Fruit fly (Drosophila melanogaster) whole organism, embryonic: ENCODE results near the gene GramD1B.

ENCODE experiments used
- Atf3 ChIP-seq: fragments of 200-800 bp; sonication (Bioruptor generic); optimal IDR thresholded peaks from 3 replicates; lab custom pipeline; 2016; ENCODE audit warnings: missing biosample characterization, missing genetic modification characterization
- Bdp1 ChIP-seq: fragments of 200-800 bp; sonication (Bioruptor generic); optimal IDR thresholded peaks from 3 replicates; lab custom pipeline; 2016; ENCODE audit warnings: missing biosample characterization, missing genetic modification characterization
- CG10321 ChIP-seq: fragments of 200-800 bp; sonication (Bioruptor generic); IDR thresholded peaks from 2 replicates; pipeline ENCODE4 v1.3.6; 2022; ENCODE audit warnings: missing biosample characterization, missing genetic modification characterization
- CG10366 ChIP-seq: fragments of 200-800 bp; sonication (Bioruptor generic); IDR thresholded peaks from 2 replicates; pipeline ENCODE4 v1.3.6; 2022; ENCODE audit warnings: missing biosample characterization, missing genetic modification characterization
- CG10979 ChIP-seq: fragments of 200-800 bp; sonication (Bioruptor generic); optimal IDR thresholded peaks from 2 replicates; lab custom pipeline; 2018; ENCODE audit warnings: missing biosample characterization, mild to moderate bottlenecking, missing genetic modification characterization, moderate library complexity
- CG11696 ChIP-seq: fragments of 200-800 bp; sonication (Bioruptor generic); IDR thresholded peaks from 2 replicates; pipeline ENCODE4 v1.3.6; 2022; ENCODE audit warnings: missing biosample characterization, missing genetic modification characterization
- CG12104 ChIP-seq: fragments of 200-800 bp; sonication (Bioruptor generic); optimal IDR thresholded peaks from 3 replicates; lab custom pipeline; 2016; ENCODE audit warnings: missing biosample characterization, missing genetic modification characterization
- CG12219 ChIP-seq: fragments of 200-800 bp; sonication (Bioruptor generic); optimal IDR thresholded peaks from 3 replicates; lab custom pipeline; 2018; ENCODE audit warnings: missing biosample characterization, mild to moderate bottlenecking, missing genetic modification characterization
- CG13296 ChIP-seq: fragments of 200-800 bp; sonication (Bioruptor generic); optimal IDR thresholded peaks from 3 replicates; lab custom pipeline; 2018; ENCODE audit warnings: missing biosample characterization, mild to moderate bottlenecking, missing genetic modification characterization
- CG13424 ChIP-seq: fragments of 200-800 bp; sonication (Bioruptor generic); optimal IDR thresholded peaks from 2 replicates; lab custom pipeline; 2019; ENCODE audit warnings: missing biosample characterization, mild to moderate bottlenecking, missing genetic modification characterization, moderate library complexity
- CG14965 ChIP-seq: fragments of 200-800 bp; sonication (Bioruptor generic); optimal IDR thresholded peaks from 2 replicates; lab custom pipeline; 2016; ENCODE audit warnings: missing biosample characterization, missing genetic modification characterization, borderline replicate concordance
- CG18262 ChIP-seq: fragments of 200-800 bp; optimal IDR thresholded peaks from 3 replicates; lab custom pipeline; 2019; ENCODE audit warnings: missing biosample characterization, mild to moderate bottlenecking, missing genetic modification characterization, moderate library complexity
- CG31388 ChIP-seq: fragments of 200-800 bp; sonication (Bioruptor generic); optimal IDR thresholded peaks from 2 replicates; lab custom pipeline; 2016; ENCODE audit warnings: missing biosample characterization, missing genetic modification characterization
- CG34422 ChIP-seq: fragments of 200-800 bp; sonication (Bioruptor generic); IDR thresholded peaks from 3 replicates; pipeline ENCODE4 v1.3.6; 2022; ENCODE audit warnings: missing biosample characterization, missing genetic modification characterization
- CG3838 ChIP-seq: fragments of 200-800 bp; sonication (Bioruptor generic); optimal IDR thresholded peaks from 3 replicates; lab custom pipeline; 2016; ENCODE audit warnings: missing biosample characterization, missing genetic modification characterization
- CG4424 ChIP-seq: fragments of 200-800 bp; sonication (Bioruptor generic); optimal IDR thresholded peaks from 3 replicates; lab custom pipeline; 2016; ENCODE audit warnings: missing biosample characterization, missing genetic modification characterization
- CG6683 ChIP-seq: fragments of 200-800 bp; sonication (Bioruptor generic); optimal IDR thresholded peaks from 2 replicates; lab custom pipeline; 2017; ENCODE audit warnings: missing biosample characterization, mild to moderate bottlenecking, missing genetic modification characterization, missing genetic modification reagents
- CG6791 ChIP-seq: fragments of 200-800 bp; sonication (Bioruptor generic); IDR thresholded peaks from 3 replicates; pipeline ENCODE4 v1.3.6; 2022; ENCODE audit warnings: missing biosample characterization, missing genetic modification characterization; ENCODE audit not compliant: partially characterized antibody
- CG7786 ChIP-seq: fragments of 200-800 bp; sonication (Bioruptor generic); optimal IDR thresholded peaks from 2 replicates; lab custom pipeline; 2016; ENCODE audit warnings: missing biosample characterization, missing genetic modification characterization
- CG9797 ChIP-seq: fragments of 200-800 bp; sonication (Bioruptor generic); optimal IDR thresholded peaks from 3 replicates; lab custom pipeline; 2018; ENCODE audit warnings: missing biosample characterization, mild to moderate bottlenecking, missing genetic modification characterization
- Chrac-16 ChIP-seq: fragments of 200-800 bp; sonication (Bioruptor generic); optimal IDR thresholded peaks from 3 replicates; lab custom pipeline; 2016; ENCODE audit warnings: missing biosample characterization, missing genetic modification characterization
- D ChIP-seq, 2 experiments: fragments of 200-800 bp in 1 of 2; fragments of >200 bp in 1 of 2; sonication (Bioruptor generic) in 1 of 2; optimal IDR thresholded peaks; 2 replicates in 1 of 2; 3 replicates in 1 of 2; lab custom pipeline; 2017; ENCODE audit warnings: mild to moderate bottlenecking in 1 of 2, missing biosample characterization in 1 of 2, missing genetic modification characterization in 1 of 2, missing genetic modification reagents in 1 of 2
- Dref ChIP-seq: fragments of 200-800 bp; sonication (Bioruptor generic); IDR thresholded peaks from 2 replicates; pipeline ENCODE4 v1.3.6; 2022; ENCODE audit warnings: missing biosample characterization, missing genetic modification characterization
- E2f1 ChIP-seq: fragments of 200-800 bp; sonication (Bioruptor generic); IDR thresholded peaks from 2 replicates; pipeline ENCODE4 v1.3.6; 2022; ENCODE audit warnings: missing biosample characterization, missing genetic modification characterization
- Elba2 ChIP-seq: fragments of 200-800 bp; sonication (Bioruptor generic); optimal IDR thresholded peaks from 3 replicates; lab custom pipeline; 2016; ENCODE audit warnings: missing biosample characterization, missing genetic modification characterization
- Hr3 ChIP-seq: fragments of 200-800 bp; sonication (Bioruptor generic); optimal IDR thresholded peaks from 3 replicates; lab custom pipeline; 2016; ENCODE audit warnings: missing biosample characterization, missing genetic modification characterization
- Myb ChIP-seq: fragments of 200-800 bp; sonication (Bioruptor generic); optimal IDR thresholded peaks from 2 replicates; lab custom pipeline; 2016; ENCODE audit warnings: missing biosample characterization, missing genetic modification characterization
- Neu2 ChIP-seq: fragments of 200-800 bp; sonication (Bioruptor generic); optimal IDR thresholded peaks from 3 replicates; lab custom pipeline; 2016; ENCODE audit warnings: missing biosample characterization, missing genetic modification characterization, borderline replicate concordance
- Oaz ChIP-seq: fragments of 200-800 bp; sonication (Bioruptor generic); IDR thresholded peaks from 2 replicates; pipeline ENCODE4 v1.3.6; 2022; ENCODE audit warnings: missing biosample characterization, missing genetic modification characterization
- Scr ChIP-seq: fragments of 200-800 bp; sonication (Bioruptor generic); IDR thresholded peaks from 2 replicates; pipeline ENCODE4 v1.3.6; 2022; ENCODE audit warnings: missing biosample characterization, missing genetic modification characterization; ENCODE audit not compliant: partially characterized antibody
- Sin3A ChIP-seq: fragments of >200 bp; optimal IDR thresholded peaks from 2 replicates; lab custom pipeline; 2018
- Six4 ChIP-seq: fragments of 200-800 bp; sonication (Bioruptor generic); optimal IDR thresholded peaks from 2 replicates; lab custom pipeline; 2016; ENCODE audit warnings: missing biosample characterization, missing genetic modification characterization
- Sry-δ ChIP-seq: fragments of 200-800 bp; sonication (Bioruptor generic); optimal IDR thresholded peaks from 2 replicates; lab custom pipeline; 2016; ENCODE audit warnings: missing biosample characterization, missing genetic modification characterization
- amos ChIP-seq: fragments of 200-800 bp; sonication (Bioruptor generic); IDR thresholded peaks from 2 replicates; pipeline ENCODE4 v1.3.6; 2022; ENCODE audit warnings: missing biosample characterization, missing genetic modification characterization; ENCODE audit not compliant: partially characterized antibody
- ara ChIP-seq: fragments of 200-800 bp; sonication (Bioruptor generic); IDR thresholded peaks from 2 replicates; pipeline ENCODE4 v1.3.6; 2022; ENCODE audit warnings: missing biosample characterization, missing genetic modification characterization
- az2 ChIP-seq: fragments of 200-800 bp; sonication (Bioruptor generic); optimal IDR thresholded peaks from 3 replicates; lab custom pipeline; 2016; ENCODE audit warnings: missing biosample characterization, missing genetic modification characterization
- bbx ChIP-seq: fragments of 200-800 bp; sonication (Bioruptor generic); IDR thresholded peaks from 2 replicates; pipeline ENCODE4 v1.3.6; 2022; ENCODE audit warnings: missing biosample characterization, missing genetic modification characterization; ENCODE audit not compliant: partially characterized antibody
- cato ChIP-seq: fragments of 200-800 bp; sonication (Bioruptor generic); optimal IDR thresholded peaks from 2 replicates; lab custom pipeline; 2016; ENCODE audit warnings: missing biosample characterization, missing genetic modification characterization, borderline replicate concordance
- cg ChIP-seq: fragments of 200-800 bp; sonication (Bioruptor generic); optimal IDR thresholded peaks from 3 replicates; lab custom pipeline; 2019; ENCODE audit warnings: missing biosample characterization, mild to moderate bottlenecking, missing genetic modification characterization, moderate library complexity
- chinmo ChIP-seq: fragments of 200-800 bp; sonication (Bioruptor generic); IDR thresholded peaks from 4 replicates; pipeline ENCODE4 v1.3.6; 2022; ENCODE audit warnings: missing biosample characterization, missing genetic modification characterization; ENCODE audit not compliant: partially characterized antibody
- chm ChIP-seq: fragments of 200-800 bp; sonication (Bioruptor generic); IDR thresholded peaks from 2 replicates; pipeline ENCODE4 v1.3.6; 2022; ENCODE audit warnings: missing biosample characterization, missing genetic modification characterization
- corto ChIP-seq: fragments of 200-800 bp; sonication (Bioruptor generic); optimal IDR thresholded peaks from 2 replicates; lab custom pipeline; 2016; ENCODE audit warnings: missing biosample characterization, mild to moderate bottlenecking, missing genetic modification characterization, moderate library complexity
- dpn ChIP-seq, 2 experiments: fragments of 200-800 bp; sonication (Bioruptor generic); optimal IDR thresholded peaks; 3 replicates each; lab custom pipeline; 2016; ENCODE audit warnings: missing biosample characterization in 2 of 2, missing genetic modification characterization in 2 of 2
- lola ChIP-seq, 3 experiments: fragments of >200 bp in 2 of 3; fragments of 200-800 bp in 1 of 3; sonication (Bioruptor generic) in 1 of 3; optimal IDR thresholded peaks; 2 replicates each; lab custom pipeline; 2017 to 2019; ENCODE audit warnings: missing biosample characterization in 3 of 3, missing genetic modification characterization in 3 of 3, mild to moderate bottlenecking in 1 of 3, moderate library complexity in 1 of 3
- mld ChIP-seq: fragments of 200-800 bp; sonication (Bioruptor generic); IDR thresholded peaks from 3 replicates; pipeline ENCODE4 v1.3.6; 2022; ENCODE audit warnings: missing biosample characterization, missing genetic modification characterization; ENCODE audit not compliant: partially characterized antibody
- odd ChIP-seq: fragments of 200-800 bp; sonication (Bioruptor generic); optimal IDR thresholded peaks from 2 replicates; lab custom pipeline; 2017; ENCODE audit warnings: missing biosample characterization, mild to moderate bottlenecking, missing genetic modification characterization
- org-1 ChIP-seq: fragments of 200-800 bp; sonication (Bioruptor generic); optimal IDR thresholded peaks from 2 replicates; lab custom pipeline; 2017; ENCODE audit warnings: missing biosample characterization, missing genetic modification characterization
- pita ChIP-seq: fragments of 200-800 bp; sonication (Bioruptor generic); optimal IDR thresholded peaks from 2 replicates; lab custom pipeline; 2017; ENCODE audit warnings: missing biosample characterization, mild to moderate bottlenecking, missing genetic modification characterization
- row ChIP-seq: fragments of 200-800 bp; sonication (Bioruptor generic); IDR thresholded peaks from 3 replicates; pipeline ENCODE4 v1.3.6; 2022; ENCODE audit warnings: missing biosample characterization, missing genetic modification characterization
- slp2 ChIP-seq: fragments of 200-800 bp; sonication (Bioruptor generic); optimal IDR thresholded peaks from 2 replicates; lab custom pipeline; 2016; ENCODE audit warnings: missing biosample characterization, missing genetic modification characterization

The GramD1B gene

dm6 chr2L:3376684-3377086 is 3.5 kb upstream of the GramD1B start, which contains the start of the genes CG9662 and Ptpa (continued):
- TF ChIP-seq Bdp1 (GFP tag; lab: Kevin White, UChicago) (peak; percentile 67), bbx (GFP tag; lab: Robert Waterston, UW) (peak; percentile 84), CG7786 (GFP tag; lab: Kevin White, UChicago) (peak; percentile 82), Six4 (GFP tag; lab: Kevin White, UChicago) (peak; percentile 65), CG14965 (no peak), CG12104 (peak; percentile 48), Scr (peak; percentile 96), CG6791 (GFP tag; lab: Robert Waterston, UW) (peak; percentile 75; the same call in 2 of the 3 replicates), org-1 (GFP tag; lab: Kevin White, UChicago) (peak; percentile 8), Myb (GFP tag; lab: Kevin White, UChicago) (peak; percentile 75), Hr3 (peak; percentile 88), D (optimal IDR thresholded peaks at IDR 0.05; lab: Kevin White, UChicago) (no peak), D (GFP tag; optimal IDR thresholded peaks at IDR 0.05; lab: Kevin White, UChicago) (peak; percentile 59), CG34422 (peak; percentile 90), CG10366 (peak; percentile 92), Chrac-16 (GFP tag; lab: Kevin White, UChicago) (peak; percentile 86), Sin3A (lab: Kevin White, UChicago) (peak; percentile 99), Atf3 (GFP tag; lab: Kevin White, UChicago) (peak; percentile 79), amos (GFP tag; lab: Robert Waterston, UW) (peak; percentile 87), odd (GFP tag; lab: Kevin White, UChicago) (no peak), lola (GFP tag; optimal IDR thresholded peaks at IDR 0.05; lab: Kevin White, UChicago) (peak in 2 of 3 experiments; percentile 67 to 70), cato (GFP tag; lab: Kevin White, UChicago) (peak; percentile 73), CG10979 (tag; lab: Kevin White, UChicago) (peak; percentile 75), Oaz (GFP tag; lab: Robert Waterston, UW) (peak; percentile 61), az2 (peak; percentile 80), CG13296 (peak; percentile 23), corto (GFP tag; lab: Kevin White, UChicago) (no peak), pita (no peak), chm (no peak), chinmo (GFP tag; lab: Robert Waterston, UW) (0 out of 4 replicates have a peak, but pooled peaks have one; percentile 72), CG11696 (GFP tag; lab: Robert Waterston, UW) (no peak), E2f1 (GFP tag; lab: Robert Waterston, UW) (peak; percentile 55), slp2 (GFP tag; lab: Kevin White, UChicago) (peak; percentile 71), Neu2 (peak; percentile 15), CG31388 (GFP tag; lab: Kevin White, UChicago) (peak; percentile 41), mld (GFP tag; lab: Robert Waterston, UW) (0 out of 3 replicates have a peak, but pooled peaks have one; percentile 44), Elba2 (GFP tag; lab: Kevin White, UChicago) (peak; percentile 60), cg (no peak), CG3838 (peak; percentile 13), dpn (GFP tag; optimal IDR thresholded peaks at IDR 0.05; lab: Kevin White, UChicago) (peak; percentile 86), ara (GFP tag; lab: Robert Waterston, UW) (no peak), CG18262 (tag; lab: Kevin White, UChicago) (peak; percentile 67), CG6683 (GFP tag; lab: Kevin White, UChicago) (no peak), Dref (GFP tag; lab: Robert Waterston, UW) (peak; percentile 36; the same call in 1 of the 2 replicates), CG10321 (GFP tag; lab: Robert Waterston, UW) (no peak), CG9797 (peak; percentile 89), CG13424 (tag; lab: Kevin White, UChicago) (peak; percentile 80), CG4424 (GFP tag; lab: Kevin White, UChicago) (peak; percentile 81), CG12219 (GFP tag; lab: Kevin White, UChicago) (no peak), Sry-δ (GFP tag; lab: Kevin White, UChicago) (peak; percentile 99), row (peak; percentile 98)
